Worm (Caenorhabditis elegans) whole organism, late embryonic: ENCODE measurements around the gene ZC84.1.

Experiments
- C08G9.2 ChIP-seq: sonication (generic microtip); optimal IDR thresholded peaks from 2 replicates; lab custom pipeline; 2016; ENCODE audit warnings: mild to moderate bottlenecking, missing genetic modification characterization, moderate library complexity, missing compliant biosample characterization
- C38D4.7 ChIP-seq: fragments of 200-800 bp; sonication (Bioruptor generic); optimal IDR thresholded peaks from 2 replicates; lab custom pipeline; 2018; ENCODE audit warnings: mild to moderate bottlenecking, missing genetic modification characterization, moderate library complexity, missing compliant biosample characterization
- F13H6.1 ChIP-seq: sonication (generic microtip); optimal IDR thresholded peaks from 2 replicates; lab custom pipeline; 2016; ENCODE audit warnings: missing genetic modification characterization, missing compliant biosample characterization
- T23F11.4 ChIP-seq: fragments of 200-800 bp; sonication (Bioruptor generic); optimal IDR thresholded peaks from 2 replicates; lab custom pipeline; 2018; ENCODE audit warnings: mild to moderate bottlenecking, missing genetic modification characterization, missing compliant biosample characterization
- Y22D7AL.16 ChIP-seq: sonication (generic microtip); optimal IDR thresholded peaks from 2 replicates; lab custom pipeline; 2016; ENCODE audit warnings: missing genetic modification characterization, missing compliant biosample characterization
- ahr-1 ChIP-seq: sonication (generic microtip); optimal IDR thresholded peaks from 2 replicates; lab custom pipeline; 2016; ENCODE audit warnings: missing genetic modification characterization, missing compliant biosample characterization
- ama-1 ChIP-seq: fragments of 150-350 bp; optimal IDR thresholded peaks from 2 replicates; lab custom pipeline; 2014
- ceh-14 ChIP-seq: sonication (generic microtip); optimal IDR thresholded peaks from 2 replicates; lab custom pipeline; 2016; ENCODE audit warnings: missing genotype, missing genetic modification characterization, missing compliant biosample characterization
- ceh-18 ChIP-seq: sonication (generic microtip); optimal IDR thresholded peaks from 2 replicates; lab custom pipeline; 2016; ENCODE audit warnings: missing genetic modification characterization, missing compliant biosample characterization
- ceh-19 ChIP-seq: fragments of 200-800 bp; sonication (Bioruptor generic); optimal IDR thresholded peaks from 2 replicates; lab custom pipeline; 2018; ENCODE audit warnings: mild to moderate bottlenecking, missing genetic modification characterization, missing compliant biosample characterization
- ceh-2 ChIP-seq: sonication (generic microtip); optimal IDR thresholded peaks from 2 replicates; lab custom pipeline; 2016; ENCODE audit warnings: missing genotype, missing genetic modification characterization, missing compliant biosample characterization
- ceh-34 ChIP-seq: sonication (generic microtip); optimal IDR thresholded peaks from 2 replicates; lab custom pipeline; 2016; ENCODE audit warnings: mild to moderate bottlenecking, missing genetic modification characterization, missing compliant biosample characterization
- ceh-48 ChIP-seq: sonication (generic microtip); optimal IDR thresholded peaks from 2 replicates; lab custom pipeline; 2016; ENCODE audit warnings: missing genetic modification characterization, inconsistent platforms, missing compliant biosample characterization
- ceh-6 ChIP-seq: fragments of 200-800 bp; sonication (Bioruptor generic); optimal IDR thresholded peaks from 2 replicates; lab custom pipeline; 2018; ENCODE audit warnings: mild to moderate bottlenecking, missing genetic modification characterization, missing compliant biosample characterization
- ceh-9 ChIP-seq: sonication (generic microtip); optimal IDR thresholded peaks from 2 replicates; lab custom pipeline; 2016; ENCODE audit warnings: mild to moderate bottlenecking, missing genetic modification characterization, inconsistent platforms, missing compliant biosample characterization
- dmd-4 ChIP-seq: sonication (generic microtip); optimal IDR thresholded peaks from 2 replicates; lab custom pipeline; 2016; ENCODE audit warnings: borderline replicate concordance, missing genetic modification characterization, missing compliant biosample characterization
- elt-2 ChIP-seq: sonication (generic microtip); optimal IDR thresholded peaks from 2 replicates; lab custom pipeline; 2016; ENCODE audit warnings: missing genetic modification reagents, missing genetic modification characterization, missing compliant biosample characterization
- eyg-1 ChIP-seq: sonication (generic microtip); optimal IDR thresholded peaks from 2 replicates; lab custom pipeline; 2016; ENCODE audit warnings: missing genotype, missing genetic modification characterization, missing compliant biosample characterization
- fax-1 ChIP-seq: sonication (generic microtip); optimal IDR thresholded peaks from 2 replicates; lab custom pipeline; 2016; ENCODE audit warnings: missing genotype, missing genetic modification characterization, missing compliant biosample characterization
- fkh-10 ChIP-seq: fragments of 150-350 bp; optimal IDR thresholded peaks from 2 replicates; lab custom pipeline; 2014; ENCODE audit warnings: missing biosample characterization, missing genetic modification reagents, missing genetic modification characterization
- gmeb-2 ChIP-seq: sonication (generic microtip); optimal IDR thresholded peaks from 2 replicates; lab custom pipeline; 2016; ENCODE audit warnings: missing genetic modification characterization, inconsistent platforms, missing compliant biosample characterization
- hlh-13 ChIP-seq: fragments of 200-800 bp; sonication (Bioruptor generic); optimal IDR thresholded peaks from 2 replicates; lab custom pipeline; 2018; ENCODE audit warnings: mild to moderate bottlenecking, missing genetic modification characterization, missing compliant biosample characterization
- hlh-8 ChIP-seq: sonication (generic microtip); optimal IDR thresholded peaks from 2 replicates; lab custom pipeline; 2016; ENCODE audit warnings: missing genotype, missing genetic modification characterization, missing compliant biosample characterization
- lin-11 ChIP-seq: fragments of 200-800 bp; sonication (Bioruptor generic); optimal IDR thresholded peaks from 2 replicates; lab custom pipeline; 2018; ENCODE audit warnings: mild to moderate bottlenecking, missing genetic modification characterization, missing compliant biosample characterization
- nfya-1 ChIP-seq: sonication (generic microtip); optimal IDR thresholded peaks from 2 replicates; lab custom pipeline; 2017; ENCODE audit warnings: missing genetic modification characterization, mild to moderate bottlenecking, missing compliant biosample characterization, antibody characterized with exemption, moderate library complexity
- nhr-11 ChIP-seq: fragments of 150-350 bp; optimal IDR thresholded peaks from 2 replicates; lab custom pipeline; 2014; ENCODE audit warnings: missing biosample characterization, missing genetic modification characterization
- nhr-232 ChIP-seq: sonication (generic microtip); optimal IDR thresholded peaks from 2 replicates; lab custom pipeline; 2016; ENCODE audit warnings: missing genetic modification characterization, missing compliant biosample characterization
- npax-4 ChIP-seq: sonication (generic microtip); optimal IDR thresholded peaks from 2 replicates; lab custom pipeline; 2016; ENCODE audit warnings: missing genetic modification characterization, missing compliant biosample characterization
- pag-3 ChIP-seq: sonication (generic microtip); optimal IDR thresholded peaks from 2 replicates; lab custom pipeline; 2016; ENCODE audit warnings: missing compliant biosample characterization, missing genetic modification characterization, borderline replicate concordance
- pha-2 ChIP-seq: sonication (generic microtip); optimal IDR thresholded peaks from 2 replicates; lab custom pipeline; 2017; ENCODE audit warnings: mild to moderate bottlenecking, missing genetic modification characterization, missing compliant biosample characterization
- pha-4 ChIP-seq: fragments of 150-350 bp; optimal IDR thresholded peaks from 2 replicates; lab custom pipeline; 2018; ENCODE audit warnings: missing biosample characterization, missing genetic modification reagents, missing genetic modification characterization
- pros-1 ChIP-seq: fragments of 150-350 bp; optimal IDR thresholded peaks from 2 replicates; lab custom pipeline; 2014; ENCODE audit warnings: missing biosample characterization, missing genetic modification reagents, missing genetic modification characterization
- rnt-1 ChIP-seq: sonication (generic microtip); optimal IDR thresholded peaks from 2 replicates; lab custom pipeline; 2016; ENCODE audit warnings: missing genetic modification characterization, missing compliant biosample characterization
- sdc-2 ChIP-seq: sonication (generic microtip); optimal IDR thresholded peaks from 2 replicates; lab custom pipeline; 2016; ENCODE audit warnings: missing genotype, missing genetic modification characterization, missing compliant biosample characterization
- sox-4 ChIP-seq: sonication (generic microtip); optimal IDR thresholded peaks from 2 replicates; lab custom pipeline; 2017; ENCODE audit warnings: mild to moderate bottlenecking, missing genetic modification characterization, inconsistent platforms, missing compliant biosample characterization
- tbx-2 ChIP-seq: sonication (generic microtip); optimal IDR thresholded peaks from 2 replicates; lab custom pipeline; 2016; ENCODE audit warnings: missing genetic modification characterization, missing compliant biosample characterization
- ttx-3 ChIP-seq: sonication (generic microtip); optimal IDR thresholded peaks from 2 replicates; lab custom pipeline; 2016; ENCODE audit warnings: missing genetic modification reagents, missing genetic modification characterization, missing compliant biosample characterization
- unc-55 ChIP-seq: sonication (generic microtip); optimal IDR thresholded peaks from 2 replicates; lab custom pipeline; 2017; ENCODE audit warnings: missing biosample characterization, missing genetic modification reagents, missing genetic modification characterization
- unc-86 ChIP-seq: sonication (generic microtip); optimal IDR thresholded peaks from 2 replicates; lab custom pipeline; 2016; ENCODE audit warnings: missing genetic modification characterization, missing compliant biosample characterization
- zip-5 ChIP-seq: sonication (generic microtip); optimal IDR thresholded peaks from 2 replicates; lab custom pipeline; 2016; ENCODE audit warnings: missing genetic modification characterization, missing compliant biosample characterization

The ZC84.1 gene

ce11 chrIII:9236228-9236627, 30.1 kb upstream of the ZC84.1 start, which contains the start of gene T23G5.2:
Gene T23G5.2 (minus strand): TSS chrIII:9236328.
- no peak for TF ChIP-seq elt-2 (tag; lab: Kevin White, UChicago)
- TF ChIP-seq pag-3 (tag; lab: Kevin White, UChicago): no peak
- TF ChIP-seq unc-55 (GFP tag; lab: Kevin White, UChicago): no peak
- no peak for TF ChIP-seq tbx-2 (tag; lab: Kevin White, UChicago)
- no peak for TF ChIP-seq ahr-1 (tag; lab: Kevin White, UChicago)
- TF ChIP-seq lin-11 (tag; lab: Kevin White, UChicago): no peak
- TF ChIP-seq fax-1: no peak
- no peak for TF ChIP-seq ceh-18 (tag; lab: Kevin White, UChicago)
- no peak for TF ChIP-seq sox-4 (tag; lab: Kevin White, UChicago)
- TF ChIP-seq C38D4.7 (GFP tag; lab: Kevin White, UChicago): no peak
- no peak for TF ChIP-seq Y22D7AL.16
- no peak for TF ChIP-seq ceh-19 (GFP tag; lab: Kevin White, UChicago)
- TF ChIP-seq F13H6.1: no peak
- TF ChIP-seq C08G9.2 (tag; lab: Kevin White, UChicago): no peak
- TF ChIP-seq ceh-9 (tag; lab: Kevin White, UChicago): no peak
- TF ChIP-seq npax-4 (tag; lab: Kevin White, UChicago): no peak
- TF ChIP-seq ceh-6 (GFP tag; lab: Kevin White, UChicago): no peak
- no peak for TF ChIP-seq T23F11.4 (GFP tag; lab: Kevin White, UChicago)
- TF ChIP-seq nhr-11 (tag; lab: Kevin White, UChicago): no peak
- TF ChIP-seq, all 69 proteins: peak for 0

- no peak for TF ChIP-seq ama-1
- TF ChIP-seq nhr-11 (tag; lab: Kevin White, UChicago): no peak
- TF ChIP-seq lin-11 (tag; lab: Kevin White, UChicago): no peak
- no peak for TF ChIP-seq pros-1 (tag; lab: Kevin White, UChicago)
- TF ChIP-seq Y22D7AL.16: no peak
- TF ChIP-seq sox-4 (tag; lab: Kevin White, UChicago): no peak
- TF ChIP-seq sdc-2: no peak
- TF ChIP-seq fkh-10 (GFP tag; lab: Kevin White, UChicago): no peak
- TF ChIP-seq hlh-13 (GFP tag; lab: Kevin White, UChicago): no peak
- no peak for TF ChIP-seq ceh-48 (tag; lab: Kevin White, UChicago)
- TF ChIP-seq ttx-3 (tag; lab: Kevin White, UChicago): no peak
- no peak for TF ChIP-seq C08G9.2 (tag; lab: Kevin White, UChicago)
Observed at ce11 chrIII:9231173-9231572, 25.1 kb upstream of the ZC84.1 start, which contains the start of gene T23G5.3. Gene T23G5.3 (minus strand): TSS chrIII:9231273.

ce11 chrIII:9228722-9229121, 22.6 kb upstream of the ZC84.1 start, which contains the start of gene rnr-1:
Gene rnr-1 (minus strand): TSS chrIII:9228798.
- TF ChIP-seq dmd-4: no peak
- no peak for TF ChIP-seq unc-86 (tag; lab: Kevin White, UChicago)
- TF ChIP-seq npax-4 (tag; lab: Kevin White, UChicago): no peak
- no peak for TF ChIP-seq rnt-1 (tag; lab: Kevin White, UChicago)
- no peak for TF ChIP-seq gmeb-2
- no peak for TF ChIP-seq hlh-13 (GFP tag; lab: Kevin White, UChicago)
- no peak for TF ChIP-seq unc-55 (GFP tag; lab: Kevin White, UChicago)
- no peak for TF ChIP-seq ceh-48 (tag; lab: Kevin White, UChicago)
- TF ChIP-seq ceh-19 (GFP tag; lab: Kevin White, UChicago): no peak

ce11 chrIII:9228190-9228589, 22.1 kb upstream of the ZC84.1 start:
- no peak for TF ChIP-seq unc-86 (tag; lab: Kevin White, UChicago)
- no peak for TF ChIP-seq ttx-3 (tag; lab: Kevin White, UChicago)
- no peak for TF ChIP-seq C38D4.7 (GFP tag; lab: Kevin White, UChicago)
- TF ChIP-seq eyg-1 (tag; lab: Kevin White, UChicago): no peak
- peak; percentile 13 for TF ChIP-seq nfya-1 (tag; lab: Kevin White, UChicago)
- TF ChIP-seq ahr-1 (tag; lab: Kevin White, UChicago): no peak
- TF ChIP-seq elt-2 (tag; lab: Kevin White, UChicago): no peak

- no peak for TF ChIP-seq hlh-8 (tag; lab: Kevin White, UChicago)
- TF ChIP-seq ceh-34: no peak
- TF ChIP-seq ceh-19 (GFP tag; lab: Kevin White, UChicago): no peak
- TF ChIP-seq nhr-232 (tag; lab: Kevin White, UChicago): no peak
- no peak for TF ChIP-seq unc-55 (GFP tag; lab: Kevin White, UChicago)
- TF ChIP-seq ceh-2 (tag; lab: Kevin White, UChicago): no peak
- no peak for TF ChIP-seq pha-4 (tag; lab: Kevin White, UChicago)
- TF ChIP-seq pha-2 (tag; lab: Kevin White, UChicago): no peak
- no peak for TF ChIP-seq zip-5 (tag; lab: Kevin White, UChicago)
- TF ChIP-seq ceh-18 (tag; lab: Kevin White, UChicago): no peak
- no peak for TF ChIP-seq C08G9.2 (tag; lab: Kevin White, UChicago)
- no peak for TF ChIP-seq nhr-11 (tag; lab: Kevin White, UChicago)
- TF ChIP-seq ceh-14 (tag; lab: Kevin White, UChicago): no peak
Observed at ce11 chrIII:9224986-9225385, 18.9 kb upstream of the ZC84.1 start.
